Worm (Caenorhabditis elegans) whole organism, mixed stage, embryonic: ENCODE results near the gene clec-194.

Experiments
- ceh-43 ChIP-seq: fragments of 200-800 bp; sonication (Bioruptor generic); optimal IDR thresholded peaks from 2 replicates; lab custom pipeline; 2018; ENCODE audit warnings: mild to moderate bottlenecking, missing genetic modification characterization, moderate library complexity, missing compliant biosample characterization
- elt-1 ChIP-seq: sonication (generic microtip); optimal IDR thresholded peaks from 2 replicates; lab custom pipeline; 2017; ENCODE audit warnings: missing genetic modification characterization, mild to moderate bottlenecking, missing compliant biosample characterization, antibody characterized with exemption, moderate library complexity, borderline replicate concordance; ENCODE audit not compliant: insufficient read depth
- ham-2 ChIP-seq: fragments of 200-800 bp; sonication (Bioruptor generic); optimal IDR thresholded peaks from 2 replicates; lab custom pipeline; 2018; ENCODE audit warnings: mild to moderate bottlenecking, missing genetic modification characterization, missing compliant biosample characterization
- lsy-2 ChIP-seq: fragments of 150-350 bp; optimal IDR thresholded peaks from 2 replicates; lab custom pipeline; 2014; ENCODE audit warnings: missing biosample characterization, missing genetic modification characterization
- mab-5 ChIP-seq: fragments of 150-350 bp; optimal IDR thresholded peaks from 2 replicates; lab custom pipeline; 2014; ENCODE audit warnings: missing biosample characterization, missing genetic modification characterization
- nhr-28 ChIP-seq: fragments of 150-350 bp; optimal IDR thresholded peaks from 2 replicates; lab custom pipeline; 2014; ENCODE audit warnings: missing biosample characterization, missing genetic modification characterization
- nhr-76 ChIP-seq: sonication (generic microtip); optimal IDR thresholded peaks from 2 replicates; lab custom pipeline; 2017; ENCODE audit warnings: missing biosample characterization, missing genetic modification characterization
- pha-4 ChIP-seq: fragments of 150-350 bp; optimal IDR thresholded peaks from 2 replicates; lab custom pipeline; 2018; ENCODE audit warnings: missing biosample characterization, missing genetic modification reagents, missing genetic modification characterization
- sem-2 ChIP-seq: fragments of 200-800 bp; sonication (Bioruptor generic); optimal IDR thresholded peaks from 2 replicates; lab custom pipeline; 2018; ENCODE audit warnings: mild to moderate bottlenecking, missing genetic modification characterization, missing compliant biosample characterization
- snpc-4 ChIP-seq: fragments of 150-350 bp; optimal IDR thresholded peaks from 2 replicates; lab custom pipeline; 2014; ENCODE audit warnings: missing biosample characterization, missing genetic modification characterization
- ztf-11 ChIP-seq: fragments of 150-350 bp; optimal IDR thresholded peaks from 2 replicates; lab custom pipeline; 2014; ENCODE audit warnings: missing biosample characterization, missing genetic modification characterization

DNA sequence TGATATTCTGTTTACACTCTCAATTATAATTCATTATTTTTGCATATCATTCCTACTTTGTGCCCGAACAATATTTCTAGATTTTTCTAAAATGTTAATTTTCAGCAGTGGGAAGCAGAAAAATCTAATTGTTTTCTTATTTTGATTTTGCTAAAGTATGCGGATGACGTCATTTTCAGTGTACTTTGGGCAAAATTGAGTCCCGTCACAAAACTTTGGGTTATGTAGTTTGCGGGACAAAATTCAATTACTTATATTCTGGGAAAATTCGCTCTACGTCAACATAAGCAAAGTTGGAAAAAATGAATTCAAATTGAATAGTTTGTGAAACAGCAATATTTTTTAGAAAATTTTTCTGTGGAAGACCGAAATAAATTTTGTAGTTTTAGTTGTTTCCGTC is 19.4 kb upstream of the clec-194 start:
- TF ChIP-seq nhr-28 (tag; lab: Kevin White, UChicago) (no peak), lsy-2 (no peak), nhr-76 (no peak), ham-2 (no peak), ztf-11 (tag; lab: Kevin White, UChicago) (no peak), ceh-43 (GFP tag; lab: Kevin White, UChicago) (no peak), sem-2 (no peak), snpc-4 (tag; lab: Kevin White, UChicago) (no peak), pha-4 (tag; lab: Kevin White, UChicago) (no peak), mab-5 (tag; lab: Kevin White, UChicago) (no peak), elt-1 (tag; lab: Kevin White, UChicago) (no peak)
